Worm (Caenorhabditis elegans) whole organism, L1 larva: Measurements from ENCODE around the gene F17A2.16.

Experiments
- F16B12.6 ChIP-seq: fragments of 150-350 bp; optimal IDR thresholded peaks from 2 replicates; lab custom pipeline; 2014; ENCODE audit warnings: missing biosample characterization, missing genetic modification characterization
- efl-1 ChIP-seq, 4 experiments: fragments of 150-350 bp; optimal IDR thresholded peaks in 3 of 4; peaks in 1 of 4; 1 replicate in 1 of 4; 2 replicates in 3 of 4; lab custom pipeline; 2014; ENCODE audit warnings: missing biosample characterization in 2 of 4, missing genetic modification characterization in 2 of 4, missing genetic modification reagents in 2 of 4
- mdl-1 ChIP-seq, 2 experiments: fragments of 150-350 bp; optimal IDR thresholded peaks; 2 replicates each; lab custom pipeline; 2014 to 2017; ENCODE audit warnings: missing biosample characterization in 2 of 2, missing genetic modification characterization in 2 of 2, inconsistent platforms in 1 of 2
- snpc-4 ChIP-seq: fragments of 150-350 bp; optimal IDR thresholded peaks from 2 replicates; lab custom pipeline; 2014; ENCODE audit warnings: missing biosample characterization, missing genetic modification characterization

ce11 chrX:12270841-12271240, 37.4 kb upstream of the F17A2.16 start, which contains the start of gene otpl-8:
- no peak for TF ChIP-seq mdl-1 (tag; optimal IDR thresholded peaks at IDR 0.05; lab: Kevin White, UChicago)
- no peak for TF ChIP-seq efl-1 (optimal IDR thresholded peaks at IDR 0.05; lab: Kevin White, UChicago)
- TF ChIP-seq efl-1 (GFP tag; optimal IDR thresholded peaks at IDR 0.05 in 1 of 2; lab: Kevin White, UChicago): no peak
- no peak for TF ChIP-seq F16B12.6 (tag; lab: Kevin White, UChicago)
- no peak for TF ChIP-seq snpc-4 (tag; lab: Kevin White, UChicago)
